Worm (Caenorhabditis elegans) whole organism, late embryonic: ENCODE results near the gene pax-2.

ENCODE experiments used
- C08G9.2 ChIP-seq: sonication (generic microtip); optimal IDR thresholded peaks from 2 replicates; lab custom pipeline; 2016; ENCODE audit warnings: mild to moderate bottlenecking, missing genetic modification characterization, moderate library complexity, missing compliant biosample characterization
- C38D4.7 ChIP-seq: fragments of 200-800 bp; sonication (Bioruptor generic); optimal IDR thresholded peaks from 2 replicates; lab custom pipeline; 2018; ENCODE audit warnings: mild to moderate bottlenecking, missing genetic modification characterization, moderate library complexity, missing compliant biosample characterization
- K02D7.2 ChIP-seq: sonication (generic microtip); optimal IDR thresholded peaks from 2 replicates; lab custom pipeline; 2017; ENCODE audit warnings: mild to moderate bottlenecking, missing genetic modification characterization, missing compliant biosample characterization
- T23F11.4 ChIP-seq: fragments of 200-800 bp; sonication (Bioruptor generic); optimal IDR thresholded peaks from 2 replicates; lab custom pipeline; 2018; ENCODE audit warnings: mild to moderate bottlenecking, missing genetic modification characterization, missing compliant biosample characterization
- Y22D7AL.16 ChIP-seq: sonication (generic microtip); optimal IDR thresholded peaks from 2 replicates; lab custom pipeline; 2016; ENCODE audit warnings: missing genetic modification characterization, missing compliant biosample characterization
- ahr-1 ChIP-seq: sonication (generic microtip); optimal IDR thresholded peaks from 2 replicates; lab custom pipeline; 2016; ENCODE audit warnings: missing genetic modification characterization, missing compliant biosample characterization
- ceh-14 ChIP-seq: sonication (generic microtip); optimal IDR thresholded peaks from 2 replicates; lab custom pipeline; 2016; ENCODE audit warnings: missing genotype, missing genetic modification characterization, missing compliant biosample characterization
- ceh-19 ChIP-seq: fragments of 200-800 bp; sonication (Bioruptor generic); optimal IDR thresholded peaks from 2 replicates; lab custom pipeline; 2018; ENCODE audit warnings: mild to moderate bottlenecking, missing genetic modification characterization, missing compliant biosample characterization
- ceh-2 ChIP-seq: sonication (generic microtip); optimal IDR thresholded peaks from 2 replicates; lab custom pipeline; 2016; ENCODE audit warnings: missing genotype, missing genetic modification characterization, missing compliant biosample characterization
- ceh-22 ChIP-seq: sonication (generic microtip); optimal IDR thresholded peaks from 2 replicates; lab custom pipeline; 2017; ENCODE audit warnings: missing biosample characterization, missing genetic modification characterization
- ceh-34 ChIP-seq: sonication (generic microtip); optimal IDR thresholded peaks from 2 replicates; lab custom pipeline; 2016; ENCODE audit warnings: mild to moderate bottlenecking, missing genetic modification characterization, missing compliant biosample characterization
- ceh-48 ChIP-seq: sonication (generic microtip); optimal IDR thresholded peaks from 2 replicates; lab custom pipeline; 2016; ENCODE audit warnings: missing genetic modification characterization, inconsistent platforms, missing compliant biosample characterization
- ceh-6 ChIP-seq: fragments of 200-800 bp; sonication (Bioruptor generic); optimal IDR thresholded peaks from 2 replicates; lab custom pipeline; 2018; ENCODE audit warnings: mild to moderate bottlenecking, missing genetic modification characterization, missing compliant biosample characterization
- che-1 ChIP-seq: sonication (generic microtip); optimal IDR thresholded peaks from 2 replicates; lab custom pipeline; 2016; ENCODE audit warnings: mild to moderate bottlenecking, missing genetic modification characterization, missing compliant biosample characterization
- dmd-4 ChIP-seq: sonication (generic microtip); optimal IDR thresholded peaks from 2 replicates; lab custom pipeline; 2016; ENCODE audit warnings: borderline replicate concordance, missing genetic modification characterization, missing compliant biosample characterization
- elt-4 ChIP-seq: sonication (generic microtip); optimal IDR thresholded peaks from 2 replicates; lab custom pipeline; 2016; ENCODE audit warnings: missing genetic modification characterization, missing compliant biosample characterization
- ets-4 ChIP-seq: sonication (generic microtip); optimal IDR thresholded peaks from 2 replicates; lab custom pipeline; 2016; ENCODE audit warnings: missing genetic modification characterization, missing compliant biosample characterization
- fax-1 ChIP-seq: sonication (generic microtip); optimal IDR thresholded peaks from 2 replicates; lab custom pipeline; 2016; ENCODE audit warnings: missing genotype, missing genetic modification characterization, missing compliant biosample characterization
- gmeb-2 ChIP-seq: sonication (generic microtip); optimal IDR thresholded peaks from 2 replicates; lab custom pipeline; 2016; ENCODE audit warnings: missing genetic modification characterization, inconsistent platforms, missing compliant biosample characterization
- hlh-13 ChIP-seq: fragments of 200-800 bp; sonication (Bioruptor generic); optimal IDR thresholded peaks from 2 replicates; lab custom pipeline; 2018; ENCODE audit warnings: mild to moderate bottlenecking, missing genetic modification characterization, missing compliant biosample characterization
- hlh-15 ChIP-seq: sonication (generic microtip); optimal IDR thresholded peaks from 2 replicates; lab custom pipeline; 2016; ENCODE audit warnings: missing genetic modification characterization, missing compliant biosample characterization
- hlh-30 ChIP-seq: sonication (generic microtip); optimal IDR thresholded peaks from 2 replicates; lab custom pipeline; 2017; ENCODE audit warnings: antibody characterized with exemption, missing genetic modification characterization, missing compliant biosample characterization; ENCODE audit not compliant: insufficient read depth
- hlh-8 ChIP-seq: sonication (generic microtip); optimal IDR thresholded peaks from 2 replicates; lab custom pipeline; 2016; ENCODE audit warnings: missing genotype, missing genetic modification characterization, missing compliant biosample characterization
- lim-6 ChIP-seq: sonication (generic microtip); optimal IDR thresholded peaks from 2 replicates; lab custom pipeline; 2016; ENCODE audit warnings: missing genetic modification characterization, missing compliant biosample characterization
- lin-11 ChIP-seq: fragments of 200-800 bp; sonication (Bioruptor generic); optimal IDR thresholded peaks from 2 replicates; lab custom pipeline; 2018; ENCODE audit warnings: mild to moderate bottlenecking, missing genetic modification characterization, missing compliant biosample characterization
- madf-2 ChIP-seq: sonication (generic microtip); optimal IDR thresholded peaks from 2 replicates; lab custom pipeline; 2017; ENCODE audit warnings: missing genetic modification characterization, missing compliant biosample characterization
- mec-3 ChIP-seq: sonication (generic microtip); optimal IDR thresholded peaks from 2 replicates; lab custom pipeline; 2016; ENCODE audit warnings: borderline replicate concordance, missing genetic modification characterization, missing compliant biosample characterization
- nfya-1 ChIP-seq: sonication (generic microtip); optimal IDR thresholded peaks from 2 replicates; lab custom pipeline; 2017; ENCODE audit warnings: missing genetic modification characterization, mild to moderate bottlenecking, missing compliant biosample characterization, antibody characterized with exemption, moderate library complexity
- nhr-232 ChIP-seq: sonication (generic microtip); optimal IDR thresholded peaks from 2 replicates; lab custom pipeline; 2016; ENCODE audit warnings: missing genetic modification characterization, missing compliant biosample characterization
- npax-4 ChIP-seq: sonication (generic microtip); optimal IDR thresholded peaks from 2 replicates; lab custom pipeline; 2016; ENCODE audit warnings: missing genetic modification characterization, missing compliant biosample characterization
- odd-2 ChIP-seq: sonication (generic microtip); optimal IDR thresholded peaks from 2 replicates; lab custom pipeline; 2017; ENCODE audit warnings: antibody characterized with exemption, mild to moderate bottlenecking, missing genetic modification characterization, missing compliant biosample characterization
- pat-9 ChIP-seq: fragments of 200-800 bp; sonication (Bioruptor generic); optimal IDR thresholded peaks from 2 replicates; lab custom pipeline; 2018; ENCODE audit warnings: mild to moderate bottlenecking, missing genetic modification characterization, moderate library complexity, missing compliant biosample characterization
- pha-2 ChIP-seq: sonication (generic microtip); optimal IDR thresholded peaks from 2 replicates; lab custom pipeline; 2017; ENCODE audit warnings: mild to moderate bottlenecking, missing genetic modification characterization, missing compliant biosample characterization
- pqm-1 ChIP-seq: sonication (generic microtip); optimal IDR thresholded peaks from 2 replicates; lab custom pipeline; 2016; ENCODE audit warnings: missing genetic modification characterization, missing compliant biosample characterization
- pros-1 ChIP-seq: fragments of 150-350 bp; optimal IDR thresholded peaks from 2 replicates; lab custom pipeline; 2014; ENCODE audit warnings: missing biosample characterization, missing genetic modification reagents, missing genetic modification characterization
- ref-2 ChIP-seq: sonication (generic microtip); optimal IDR thresholded peaks from 2 replicates; lab custom pipeline; 2016; ENCODE audit warnings: missing genetic modification characterization, missing compliant biosample characterization
- rnt-1 ChIP-seq: sonication (generic microtip); optimal IDR thresholded peaks from 2 replicates; lab custom pipeline; 2016; ENCODE audit warnings: missing genetic modification characterization, missing compliant biosample characterization
- sox-4 ChIP-seq: sonication (generic microtip); optimal IDR thresholded peaks from 2 replicates; lab custom pipeline; 2017; ENCODE audit warnings: mild to moderate bottlenecking, missing genetic modification characterization, inconsistent platforms, missing compliant biosample characterization
- tbx-2 ChIP-seq: sonication (generic microtip); optimal IDR thresholded peaks from 2 replicates; lab custom pipeline; 2016; ENCODE audit warnings: missing genetic modification characterization, missing compliant biosample characterization
- tbx-7 ChIP-seq: sonication (generic microtip); optimal IDR thresholded peaks from 2 replicates; lab custom pipeline; 2016; ENCODE audit warnings: missing genotype, missing genetic modification characterization, missing compliant biosample characterization
- unc-3 ChIP-seq, 2 experiments: fragments of 200-800 bp in 1 of 2; sonication (Bioruptor generic) in 1 of 2; sonication (generic microtip) in 1 of 2; conservative IDR thresholded peaks in 1 of 2; optimal IDR thresholded peaks in 1 of 2; 2 replicates each; pipeline versions ENCODE4 v1.3.6 to Lab custom; 2016 to 2022; ENCODE audit warnings: missing compliant biosample characterization in 2 of 2, missing genetic modification characterization in 2 of 2, missing genetic modification reagents in 1 of 2
- unc-42 ChIP-seq: sonication (generic microtip); optimal IDR thresholded peaks from 2 replicates; lab custom pipeline; 2016; ENCODE audit warnings: missing genotype, missing genetic modification characterization, missing compliant biosample characterization
- unc-86 ChIP-seq: sonication (generic microtip); optimal IDR thresholded peaks from 2 replicates; lab custom pipeline; 2016; ENCODE audit warnings: missing genetic modification characterization, missing compliant biosample characterization
- zip-5 ChIP-seq: sonication (generic microtip); optimal IDR thresholded peaks from 2 replicates; lab custom pipeline; 2016; ENCODE audit warnings: missing genetic modification characterization, missing compliant biosample characterization
- ztf-16 ChIP-seq: sonication (generic microtip); optimal IDR thresholded peaks from 2 replicates; lab custom pipeline; 2017; ENCODE audit warnings: missing genetic modification characterization, missing compliant biosample characterization

Gene pax-2

ce11 chrIV:4173789-4174188 is 30.4 kb downstream of the pax-2 start, which contains the start of gene rnp-3:
Gene rnp-3 (plus strand): TSS chrIV:4174089.
- TF ChIP-seq C38D4.7 (GFP tag; lab: Kevin White, UChicago) (no peak), lin-11 (tag; lab: Kevin White, UChicago) (no peak), pha-2 (no peak), rnt-1 (tag; lab: Kevin White, UChicago) (no peak), elt-4 (tag; lab: Kevin White, UChicago) (no peak), ets-4 (no peak), tbx-2 (tag; lab: Kevin White, UChicago) (no peak), K02D7.2 (tag; lab: Kevin White, UChicago) (no peak), T23F11.4 (GFP tag; lab: Kevin White, UChicago) (no peak), che-1 (tag; lab: Kevin White, UChicago) (no peak)
- TF ChIP-seq, all 69 proteins: peak for 0

- TF ChIP-seq ceh-48 (tag; lab: Kevin White, UChicago), result no peak
- no peak for TF ChIP-seq rnt-1 (tag; lab: Kevin White, UChicago)
- no peak for TF ChIP-seq hlh-30 (tag; lab: Kevin White, UChicago)
- TF ChIP-seq gmeb-2 (tag; lab: Kevin White, UChicago), result no peak
- TF ChIP-seq unc-42 (tag; lab: Kevin White, UChicago), result no peak
- TF ChIP-seq ceh-34 (tag; lab: Kevin White, UChicago), result no peak
- no peak for TF ChIP-seq T23F11.4 (GFP tag; lab: Kevin White, UChicago)
- no peak for TF ChIP-seq lim-6 (tag; lab: Kevin White, UChicago)
- TF ChIP-seq hlh-13 (GFP tag; lab: Kevin White, UChicago), result no peak
- TF ChIP-seq mec-3 (tag; lab: Kevin White, UChicago), result no peak
- no peak for TF ChIP-seq hlh-15 (tag; lab: Kevin White, UChicago)
- TF ChIP-seq nhr-232 (tag; lab: Kevin White, UChicago), result no peak
- no peak for TF ChIP-seq zip-5 (tag; lab: Kevin White, UChicago)
- TF ChIP-seq madf-2, result no peak
- no peak for TF ChIP-seq pat-9 (tag; lab: Kevin White, UChicago)
- TF ChIP-seq Y22D7AL.16, result no peak
- TF ChIP-seq ceh-19 (GFP tag; lab: Kevin White, UChicago), result no peak
- no peak for TF ChIP-seq pros-1 (tag; lab: Kevin White, UChicago)
- no peak for TF ChIP-seq npax-4 (tag; lab: Kevin White, UChicago)
- no peak for TF ChIP-seq ceh-22 (tag; lab: Kevin White, UChicago)
Measured at ce11 chrIV:4172242-4172641, 31.9 kb downstream of the pax-2 start.

ce11 chrIV:4171531-4172163 is 32.5 kb downstream of the pax-2 start, which contains the start of the genes K08D10.13 and rnp-2:
Gene K08D10.13 (minus strand): TSS chrIV:4171581.
Gene rnp-2 (plus strand): TSS chrIV:4172076.
- TF ChIP-seq pqm-1, result no peak
- no peak for TF ChIP-seq hlh-15 (tag; lab: Kevin White, UChicago)
- TF ChIP-seq fax-1 (tag; lab: Kevin White, UChicago), result no peak
- no peak for TF ChIP-seq elt-4 (tag; lab: Kevin White, UChicago)
- TF ChIP-seq T23F11.4 (GFP tag; lab: Kevin White, UChicago), result no peak
- TF ChIP-seq unc-86 (tag; lab: Kevin White, UChicago), result no peak
- TF ChIP-seq ztf-16, result no peak
- no peak for TF ChIP-seq dmd-4
- TF ChIP-seq C08G9.2, result peak; percentile 63
- TF ChIP-seq ceh-6 (GFP tag; lab: Kevin White, UChicago), result no peak
- no peak for TF ChIP-seq unc-3 (GFP tag; conservative IDR thresholded peaks at IDR 0.05; lab: Robert Waterston, UW)
- TF ChIP-seq unc-3 (tag; optimal IDR thresholded peaks at IDR 0.05; lab: Kevin White, UChicago), result no peak
- peak; percentile 35 for TF ChIP-seq tbx-2 (tag; lab: Kevin White, UChicago)
- TF ChIP-seq unc-42 (tag; lab: Kevin White, UChicago), result peak; percentile 63
- TF ChIP-seq rnt-1 (tag; lab: Kevin White, UChicago), result no peak
- peak; percentile 18 for TF ChIP-seq nfya-1 (tag; lab: Kevin White, UChicago)
- TF ChIP-seq lin-11 (tag; lab: Kevin White, UChicago), result no peak
- TF ChIP-seq odd-2 (tag; lab: Kevin White, UChicago), result no peak
- no peak for TF ChIP-seq C38D4.7 (GFP tag; lab: Kevin White, UChicago)
- TF ChIP-seq ceh-14 (tag; lab: Kevin White, UChicago), result no peak
- no peak for TF ChIP-seq ahr-1 (tag; lab: Kevin White, UChicago)
- no peak for TF ChIP-seq mec-3 (tag; lab: Kevin White, UChicago)
- peak; percentile 36 for TF ChIP-seq ceh-2
- TF ChIP-seq gmeb-2 (tag; lab: Kevin White, UChicago), result no peak
- peak; percentile 28 for TF ChIP-seq tbx-7 (tag; lab: Kevin White, UChicago)
- no peak for TF ChIP-seq pat-9 (tag; lab: Kevin White, UChicago)
- no peak for TF ChIP-seq hlh-8 (tag; lab: Kevin White, UChicago)
- TF ChIP-seq pros-1 (tag; lab: Kevin White, UChicago), result no peak
- TF ChIP-seq ref-2 (tag; lab: Kevin White, UChicago), result no peak
- no peak for TF ChIP-seq zip-5 (tag; lab: Kevin White, UChicago)
- TF ChIP-seq sox-4, result no peak
